Fruit fly (Drosophila melanogaster): ENCODE measurements around the gene CG15160.

DNA sequence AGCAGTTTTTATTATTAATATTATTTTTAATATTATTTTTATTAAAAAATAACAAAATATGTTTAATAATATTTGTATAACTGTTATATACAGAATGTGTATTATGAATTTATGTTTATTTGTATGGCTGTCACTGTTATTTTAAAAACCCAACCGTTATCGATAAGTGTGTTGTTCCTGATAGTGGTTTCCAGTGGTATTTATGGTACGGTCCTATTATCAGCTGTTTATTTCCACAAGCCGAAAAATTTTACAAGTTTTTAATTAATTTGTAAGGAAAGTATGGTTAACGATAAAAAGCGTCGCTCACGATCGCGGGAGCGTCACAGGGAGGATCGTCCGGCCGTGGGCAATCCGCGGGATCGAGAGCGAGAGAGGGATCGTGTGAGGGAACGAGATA, 16.0 kb downstream of the CG15160 start, which contains the start of gene CG10333:
- TF ChIP-seq CG15336 (GFP tag; IDR thresholded peaks at IDR 0.05): no peak
- TF ChIP-seq CG7368 (GFP tag; optimal IDR thresholded peaks at IDR 0.05): no peak
- no peak for TF ChIP-seq CG8119 (GFP tag; IDR thresholded peaks at IDR 0.05)
- TF ChIP-seq lz (GFP tag; optimal IDR thresholded peaks at IDR 0.05): no peak
